Worm (Caenorhabditis elegans) whole organism, L1 larva: ENCODE data around the gene E02C12.11.

ENCODE experiments used
- C04F5.9 ChIP-seq: sonication (generic microtip); optimal IDR thresholded peaks from 2 replicates; lab custom pipeline; 2016; ENCODE audit warnings: missing genetic modification characterization, missing compliant biosample characterization
- C34B4.2 ChIP-seq: sonication (generic microtip); optimal IDR thresholded peaks from 2 replicates; lab custom pipeline; 2017; ENCODE audit warnings: mild to moderate bottlenecking, missing genetic modification characterization, missing compliant biosample characterization
- aha-1 ChIP-seq: fragments of 150-350 bp; optimal IDR thresholded peaks from 2 replicates; lab custom pipeline; 2014; ENCODE audit warnings: missing biosample characterization, missing genetic modification characterization
- alr-1 ChIP-seq: fragments of 200-800 bp; sonication (Bioruptor generic); optimal IDR thresholded peaks from 2 replicates; lab custom pipeline; 2018; ENCODE audit warnings: borderline replicate concordance, mild to moderate bottlenecking, missing genetic modification characterization, missing compliant biosample characterization
- blmp-1 ChIP-seq: fragments of 150-350 bp; optimal IDR thresholded peaks from 2 replicates; lab custom pipeline; 2014; ENCODE audit warnings: missing biosample characterization, missing genetic modification characterization
- ceh-63 ChIP-seq: fragments of 200-800 bp; sonication (Bioruptor generic); optimal IDR thresholded peaks from 2 replicates; lab custom pipeline; 2018; ENCODE audit warnings: mild to moderate bottlenecking, missing genetic modification characterization, missing compliant biosample characterization
- ceh-8 ChIP-seq: fragments of 200-800 bp; sonication (Bioruptor generic); optimal IDR thresholded peaks from 2 replicates; lab custom pipeline; 2018; ENCODE audit warnings: mild to moderate bottlenecking, missing genetic modification characterization, moderate library complexity, missing compliant biosample characterization
- ceh-90 ChIP-seq: sonication (generic microtip); optimal IDR thresholded peaks from 2 replicates; lab custom pipeline; 2016; ENCODE audit warnings: missing genetic modification characterization, missing compliant biosample characterization
- dpl-1 ChIP-seq, 3 experiments: fragments of 150-350 bp in 2 of 3; sonication (generic microtip) in 1 of 3; optimal IDR thresholded peaks; 2 replicates each; lab custom pipeline; 2014 to 2017; ENCODE audit warnings: missing biosample characterization in 3 of 3, missing genetic modification characterization in 3 of 3, missing genetic modification reagents in 3 of 3
- efl-3 ChIP-seq: fragments of 200-800 bp; sonication (Bioruptor generic); optimal IDR thresholded peaks from 2 replicates; lab custom pipeline; 2018; ENCODE audit warnings: mild to moderate bottlenecking, missing genetic modification characterization, missing compliant biosample characterization
- elt-3 ChIP-seq, 6 experiments: fragments of 150-350 bp in 1 of 6; sonication (generic microtip); optimal IDR thresholded peaks; 2 replicates each; lab custom pipeline; 2017 to 2018; ENCODE audit warnings: missing biosample characterization in 6 of 6, missing genetic modification characterization in 6 of 6, inconsistent platforms in 1 of 6
- grh-1 ChIP-seq: fragments of 200-800 bp; sonication (Bioruptor generic); IDR thresholded peaks from 2 replicates; pipeline ENCODE4 v1.3.6; 2022; ENCODE audit warnings: missing genetic modification reagents, missing genetic modification characterization, missing compliant biosample characterization
- hlh-17 ChIP-seq: fragments of 200-800 bp; sonication (Bioruptor generic); optimal IDR thresholded peaks from 2 replicates; lab custom pipeline; 2018; ENCODE audit warnings: missing genetic modification characterization, mild to moderate bottlenecking, missing compliant biosample characterization, moderate library complexity, borderline replicate concordance
- jun-1 ChIP-seq: fragments of 150-350 bp; optimal IDR thresholded peaks from 2 replicates; lab custom pipeline; 2014; ENCODE audit warnings: missing biosample characterization, missing genetic modification reagents, missing genetic modification characterization
- lin-14 ChIP-seq: fragments of 200-800 bp; sonication (Bioruptor generic); optimal IDR thresholded peaks from 2 replicates; lab custom pipeline; 2018; ENCODE audit warnings: mild to moderate bottlenecking, missing genetic modification characterization, moderate library complexity, missing compliant biosample characterization
- lin-15B ChIP-seq: fragments of 150-350 bp; sonication (generic microtip); optimal IDR thresholded peaks from 3 replicates; lab custom pipeline; 2014; ENCODE audit warnings: missing biosample characterization, missing genetic modification characterization
- lin-39 ChIP-seq: fragments of 150-350 bp; optimal IDR thresholded peaks from 2 replicates; lab custom pipeline; 2014; ENCODE audit warnings: missing biosample characterization, missing genetic modification reagents, missing genetic modification characterization
- lir-3 ChIP-seq: sonication (generic microtip); optimal IDR thresholded peaks from 2 replicates; lab custom pipeline; 2016; ENCODE audit warnings: mild to moderate bottlenecking, missing genetic modification characterization, moderate library complexity, missing compliant biosample characterization; ENCODE audit not compliant: poor library complexity
- lsy-2 ChIP-seq, 2 experiments: fragments of 150-350 bp; optimal IDR thresholded peaks; 2 replicates each; lab custom pipeline; 2014; ENCODE audit warnings: missing biosample characterization in 2 of 2, missing genetic modification characterization in 2 of 2
- mab-9 ChIP-seq: fragments of 200-800 bp; sonication (Bioruptor generic); IDR thresholded peaks from 2 replicates; pipeline ENCODE4 v1.3.6; 2022; ENCODE audit warnings: missing genetic modification reagents, missing genetic modification characterization, missing compliant biosample characterization
- mdl-1 ChIP-seq, 2 experiments: fragments of 150-350 bp; optimal IDR thresholded peaks; 2 replicates each; lab custom pipeline; 2014 to 2017; ENCODE audit warnings: missing biosample characterization in 2 of 2, missing genetic modification characterization in 2 of 2, inconsistent platforms in 1 of 2
- mef-2 ChIP-seq: fragments of 150-350 bp; optimal IDR thresholded peaks from 2 replicates; lab custom pipeline; 2014; ENCODE audit warnings: missing biosample characterization, missing genetic modification characterization
- nhr-11 ChIP-seq: fragments of 150-350 bp; optimal IDR thresholded peaks from 2 replicates; lab custom pipeline; 2014; ENCODE audit warnings: missing biosample characterization, missing genetic modification characterization
- nhr-12 ChIP-seq: sonication (generic microtip); optimal IDR thresholded peaks from 2 replicates; lab custom pipeline; 2017; ENCODE audit warnings: missing biosample characterization, missing genetic modification characterization
- nhr-237 ChIP-seq: fragments of 150-350 bp; optimal IDR thresholded peaks from 2 replicates; lab custom pipeline; 2014; ENCODE audit warnings: missing biosample characterization, missing genetic modification characterization
- nhr-28 ChIP-seq: fragments of 150-350 bp; optimal IDR thresholded peaks from 2 replicates; lab custom pipeline; 2014; ENCODE audit warnings: missing biosample characterization, missing genetic modification characterization
- nhr-90 ChIP-seq: sonication (generic microtip); optimal IDR thresholded peaks from 2 replicates; lab custom pipeline; 2016; ENCODE audit warnings: mild to moderate bottlenecking, missing genetic modification characterization, missing compliant biosample characterization; ENCODE audit not compliant: poor library complexity
- pax-3 ChIP-seq: fragments of 200-800 bp; sonication (Bioruptor generic); optimal IDR thresholded peaks from 2 replicates; lab custom pipeline; 2018; ENCODE audit warnings: mild to moderate bottlenecking, missing genetic modification characterization, moderate library complexity, missing compliant biosample characterization
- pqm-1 ChIP-seq: sonication (generic microtip); optimal IDR thresholded peaks from 3 replicates; lab custom pipeline; 2017; ENCODE audit warnings: missing biosample characterization, missing genetic modification characterization
- skn-1 ChIP-seq: fragments of 150-350 bp; optimal IDR thresholded peaks from 2 replicates; lab custom pipeline; 2014; ENCODE audit warnings: missing biosample characterization, missing genetic modification characterization
- snu-23 ChIP-seq: sonication (generic microtip); optimal IDR thresholded peaks from 2 replicates; lab custom pipeline; 2016; ENCODE audit warnings: missing genetic modification characterization, missing compliant biosample characterization
- sptf-1 ChIP-seq: fragments of 150-350 bp; optimal IDR thresholded peaks from 2 replicates; lab custom pipeline; 2014; ENCODE audit warnings: missing biosample characterization, missing genetic modification characterization
- swsn-7 ChIP-seq: sonication (generic microtip); optimal IDR thresholded peaks from 2 replicates; lab custom pipeline; 2016; ENCODE audit warnings: missing genetic modification characterization, missing compliant biosample characterization
- tbx-2 ChIP-seq: sonication (generic microtip); optimal IDR thresholded peaks from 2 replicates; lab custom pipeline; 2016; ENCODE audit warnings: missing genetic modification characterization, missing compliant biosample characterization
- unc-130 ChIP-seq: fragments of 150-350 bp; optimal IDR thresholded peaks from 2 replicates; lab custom pipeline; 2017; ENCODE audit warnings: missing biosample characterization, missing genetic modification characterization, inconsistent platforms
- unc-62 ChIP-seq: fragments of 150-350 bp; optimal IDR thresholded peaks from 2 replicates; lab custom pipeline; 2014; ENCODE audit warnings: missing biosample characterization, missing genetic modification reagents, missing genetic modification characterization
- unc-98 ChIP-seq: fragments of 200-800 bp; sonication (Bioruptor generic); IDR thresholded peaks from 2 replicates; pipeline ENCODE4 v1.3.6; 2022; ENCODE audit warnings: missing genetic modification characterization, missing compliant biosample characterization
- zip-4 ChIP-seq: fragments of 200-800 bp; sonication (Bioruptor generic); optimal IDR thresholded peaks from 2 replicates; lab custom pipeline; 2018; ENCODE audit warnings: mild to moderate bottlenecking, missing genetic modification characterization, moderate library complexity, missing compliant biosample characterization
- ztf-11 ChIP-seq, 2 experiments: sonication (generic microtip); optimal IDR thresholded peaks; 2 replicates each; lab custom pipeline; 2016 to 2017; ENCODE audit warnings: missing genetic modification characterization in 2 of 2, missing biosample characterization in 1 of 2, missing compliant biosample characterization in 1 of 2
- ztf-4 ChIP-seq: fragments of 150-350 bp; optimal IDR thresholded peaks from 2 replicates; lab custom pipeline; 2014; ENCODE audit warnings: missing biosample characterization, missing genetic modification characterization

Gene E02C12.11

ce11 chrV:9406890-9407289 is 27.2 kb upstream of the E02C12.11 start (continued):
- TF ChIP-seq jun-1 (no peak), unc-62 (GFP tag; lab: Kevin White, UChicago) (no peak), lin-14 (GFP tag; lab: Kevin White, UChicago) (peak; percentile 30), ztf-4 (tag; lab: Kevin White, UChicago) (no peak), C34B4.2 (tag; lab: Kevin White, UChicago) (no peak), skn-1 (tag; lab: Kevin White, UChicago) (no peak), ceh-63 (GFP tag; lab: Kevin White, UChicago) (no peak), C04F5.9 (no peak), alr-1 (no peak), lin-15B (tag; lab: Kevin White, UChicago) (no peak), nhr-237 (tag; lab: Kevin White, UChicago) (no peak), efl-3 (GFP tag; lab: Kevin White, UChicago) (no peak), ceh-8 (GFP tag; lab: Kevin White, UChicago) (no peak), tbx-2 (tag; lab: Kevin White, UChicago) (no peak), aha-1 (tag; lab: Kevin White, UChicago) (no peak), grh-1 (GFP tag; lab: Robert Waterston, UW) (no peak), nhr-90 (tag; lab: Kevin White, UChicago) (peak; percentile 21), ceh-90 (no peak), swsn-7 (tag; lab: Kevin White, UChicago) (peak; percentile 12), ztf-11 (tag; optimal IDR thresholded peaks at IDR 0.05; lab: Kevin White, UChicago) (no peak), nhr-28 (tag; lab: Kevin White, UChicago) (no peak), zip-4 (no peak), sptf-1 (tag; lab: Kevin White, UChicago) (no peak), lir-3 (no peak), mdl-1 (tag; optimal IDR thresholded peaks at IDR 0.05; lab: Kevin White, UChicago) (no peak), mef-2 (tag; lab: Kevin White, UChicago) (no peak), hlh-17 (GFP tag; lab: Kevin White, UChicago) (no peak), lin-39 (no peak), unc-98 (no peak), nhr-12 (tag; lab: Kevin White, UChicago) (no peak), nhr-11 (tag; lab: Kevin White, UChicago) (no peak), elt-3 (tag; optimal IDR thresholded peaks at IDR 0.05; lab: Kevin White, UChicago) (no peak), snu-23 (GFP tag; lab: Kevin White, UChicago) (peak; percentile 55), unc-130 (no peak), mab-9 (no peak), pqm-1 (no peak)

ce11 chrV:9399886-9400373 is 20.2 kb upstream of the E02C12.11 start, which contains the start of gene trpp-4:
trpp-4 (plus strand) TSS chrV:9400327.
- peak in 1 of 2 experiments; percentile 3 for TF ChIP-seq lsy-2 (tag; optimal IDR thresholded peaks at IDR 0.05; lab: Kevin White, UChicago)
- TF ChIP-seq pax-3: no peak
- TF ChIP-seq blmp-1 (tag; lab: Kevin White, UChicago): peak; percentile 91
- peak in 1 of 3 experiments; percentile 1 for TF ChIP-seq dpl-1 (GFP tag; optimal IDR thresholded peaks at IDR 0.05; lab: Kevin White, UChicago)
- no peak for TF ChIP-seq pqm-1
- TF ChIP-seq, all 84 proteins: peak for 3
